Fruit fly (Drosophila melanogaster) whole organism, embryonic: ENCODE measurements around the gene pyx.

Experiments used
- Aef1 ChIP-seq: fragments of 200-800 bp; sonication (Bioruptor generic); IDR thresholded peaks from 3 replicates; pipeline ENCODE4 v1.3.6; 2022; ENCODE audit warnings: missing biosample characterization, missing genetic modification characterization
- Atf-2 ChIP-seq: fragments of 200-800 bp; sonication (Bioruptor generic); optimal IDR thresholded peaks from 2 replicates; lab custom pipeline; 2016; ENCODE audit warnings: missing biosample characterization, missing genetic modification characterization
- B-H1 ChIP-seq: fragments of 200-800 bp; sonication (Bioruptor generic); IDR thresholded peaks from 3 replicates; pipeline ENCODE4 v1.3.6; 2022; ENCODE audit warnings: missing biosample characterization, missing genetic modification characterization
- CG10321 ChIP-seq: fragments of 200-800 bp; sonication (Bioruptor generic); IDR thresholded peaks from 2 replicates; pipeline ENCODE4 v1.3.6; 2022; ENCODE audit warnings: missing biosample characterization, missing genetic modification characterization
- CG10366 ChIP-seq: fragments of 200-800 bp; sonication (Bioruptor generic); IDR thresholded peaks from 2 replicates; pipeline ENCODE4 v1.3.6; 2022; ENCODE audit warnings: missing biosample characterization, missing genetic modification characterization
- CG17361 ChIP-seq: fragments of 200-800 bp; sonication (Bioruptor generic); IDR thresholded peaks from 3 replicates; pipeline ENCODE4 v1.3.6; 2022; ENCODE audit warnings: missing biosample characterization, missing genetic modification characterization
- CG17385 ChIP-seq: fragments of 200-800 bp; sonication (Bioruptor generic); optimal IDR thresholded peaks from 3 replicates; lab custom pipeline; 2018; ENCODE audit warnings: missing biosample characterization, mild to moderate bottlenecking, missing genetic modification characterization
- CG17802 ChIP-seq: fragments of 200-800 bp; sonication (Bioruptor generic); optimal IDR thresholded peaks from 2 replicates; lab custom pipeline; 2018; ENCODE audit warnings: missing biosample characterization, mild to moderate bottlenecking, missing genetic modification characterization, moderate library complexity
- CG2199 ChIP-seq: fragments of 200-800 bp; sonication (Bioruptor generic); IDR thresholded peaks from 3 replicates; pipeline ENCODE4 v1.3.6; 2022; ENCODE audit warnings: missing biosample characterization, missing genetic modification characterization
- CG5180 ChIP-seq: fragments of 200-800 bp; sonication (Bioruptor generic); optimal IDR thresholded peaks from 3 replicates; lab custom pipeline; 2017; ENCODE audit warnings: missing biosample characterization, missing genetic modification characterization, mild to moderate bottlenecking, moderate library complexity, missing genetic modification reagents
- CG5245 ChIP-seq: fragments of 200-800 bp; sonication (Bioruptor generic); optimal IDR thresholded peaks from 3 replicates; lab custom pipeline; 2016; ENCODE audit warnings: missing biosample characterization, missing genetic modification characterization
- CG6254 ChIP-seq: fragments of 200-800 bp; sonication (Bioruptor generic); optimal IDR thresholded peaks from 3 replicates; lab custom pipeline; 2017; ENCODE audit warnings: mild to moderate bottlenecking, missing biosample characterization, missing genetic modification reagents, missing genetic modification characterization
- CG6854 ChIP-seq: fragments of 200-800 bp; sonication (Bioruptor generic); optimal IDR thresholded peaks from 3 replicates; lab custom pipeline; 2017; ENCODE audit warnings: missing biosample characterization, mild to moderate bottlenecking, missing genetic modification characterization
- CG7556 ChIP-seq: fragments of 200-800 bp; sonication (Bioruptor generic); optimal IDR thresholded peaks from 2 replicates; lab custom pipeline; 2017; ENCODE audit warnings: missing biosample characterization, mild to moderate bottlenecking, missing genetic modification characterization
- CG7963 ChIP-seq: fragments of 200-800 bp; sonication (Bioruptor generic); IDR thresholded peaks from 3 replicates; pipeline ENCODE4 v1.3.6; 2022; ENCODE audit warnings: missing biosample characterization, missing genetic modification characterization; ENCODE audit not compliant: partially characterized antibody
- CG8478 ChIP-seq: fragments of >200 bp; optimal IDR thresholded peaks from 2 replicates; lab custom pipeline; 2018
- CkIIα-i1 ChIP-seq: fragments of 200-800 bp; sonication (Bioruptor generic); IDR thresholded peaks from 2 replicates; pipeline ENCODE4 v1.3.6; 2022; ENCODE audit warnings: missing biosample characterization, missing genetic modification characterization
- Deaf1 ChIP-seq: fragments of 200-800 bp; optimal IDR thresholded peaks from 3 replicates; lab custom pipeline; 2019; ENCODE audit warnings: missing biosample characterization, mild to moderate bottlenecking, missing genetic modification characterization, moderate library complexity
- Dp ChIP-seq: fragments of 200-800 bp; sonication (Bioruptor generic); optimal IDR thresholded peaks from 2 replicates; lab custom pipeline; 2018; ENCODE audit warnings: missing biosample characterization, mild to moderate bottlenecking, missing genetic modification characterization, moderate library complexity
- Fer2 ChIP-seq: fragments of 200-800 bp; sonication (Bioruptor generic); optimal IDR thresholded peaks from 2 replicates; lab custom pipeline; 2018; ENCODE audit warnings: missing biosample characterization, mild to moderate bottlenecking, missing genetic modification characterization, moderate library complexity
- HLHmδ ChIP-seq: fragments of 200-800 bp; sonication (Bioruptor generic); optimal IDR thresholded peaks from 2 replicates; lab custom pipeline; 2018; ENCODE audit warnings: missing biosample characterization, mild to moderate bottlenecking, missing genetic modification characterization, moderate library complexity
- Hmx ChIP-seq: fragments of 200-800 bp; sonication (Bioruptor generic); optimal IDR thresholded peaks from 2 replicates; lab custom pipeline; 2016; ENCODE audit warnings: missing biosample characterization, missing genetic modification characterization
- Meics ChIP-seq: fragments of 200-800 bp; sonication (Bioruptor generic); optimal IDR thresholded peaks from 2 replicates; lab custom pipeline; 2017; ENCODE audit warnings: missing biosample characterization, mild to moderate bottlenecking, missing genetic modification characterization
- Nf-YC ChIP-seq: fragments of 200-800 bp; optimal IDR thresholded peaks from 3 replicates; lab custom pipeline; 2019; ENCODE audit warnings: missing biosample characterization, mild to moderate bottlenecking, missing genetic modification characterization, moderate library complexity
- Ravus ChIP-seq: fragments of 200-800 bp; sonication (Bioruptor generic); IDR thresholded peaks from 2 replicates; pipeline ENCODE4 v1.3.6; 2022; ENCODE audit warnings: missing biosample characterization, missing genetic modification characterization
- Usf ChIP-seq: fragments of 200-800 bp; sonication (Bioruptor generic); optimal IDR thresholded peaks from 2 replicates; lab custom pipeline; 2017; ENCODE audit warnings: missing genotype, missing biosample characterization, missing genetic modification characterization
- cad ChIP-seq: fragments of >200 bp; optimal IDR thresholded peaks from 2 replicates; lab custom pipeline; 2017; ENCODE audit warnings: missing biosample characterization, missing genetic modification characterization
- dan ChIP-seq: fragments of 200-800 bp; sonication (Bioruptor generic); IDR thresholded peaks from 2 replicates; pipeline ENCODE4 v1.3.6; 2022; ENCODE audit warnings: missing biosample characterization, missing genetic modification characterization
- danr ChIP-seq: fragments of 200-800 bp; sonication (Bioruptor generic); IDR thresholded peaks from 2 replicates; pipeline ENCODE4 v1.3.6; 2022; ENCODE audit warnings: missing biosample characterization, missing genetic modification characterization
- dati ChIP-seq: fragments of 200-800 bp; sonication (Bioruptor generic); IDR thresholded peaks from 2 replicates; pipeline ENCODE4 v1.3.6; 2022; ENCODE audit warnings: missing biosample characterization, missing genetic modification characterization
- dysf ChIP-seq: fragments of 200-800 bp; sonication (Bioruptor generic); IDR thresholded peaks from 3 replicates; pipeline ENCODE4 v1.3.6; 2022; ENCODE audit warnings: missing biosample characterization, missing genetic modification characterization
- en ChIP-seq: fragments of 200-800 bp; sonication (Bioruptor generic); optimal IDR thresholded peaks from 2 replicates; lab custom pipeline; 2016; ENCODE audit warnings: missing biosample characterization, missing genetic modification characterization
- fd96Cb ChIP-seq: fragments of 200-800 bp; sonication (Bioruptor generic); optimal IDR thresholded peaks from 2 replicates; lab custom pipeline; 2018; ENCODE audit warnings: missing biosample characterization, mild to moderate bottlenecking, missing genetic modification characterization, moderate library complexity
- gro ChIP-seq: fragments of 200-800 bp; sonication (Bioruptor generic); optimal IDR thresholded peaks from 2 replicates; lab custom pipeline; 2016; ENCODE audit warnings: missing biosample characterization, missing genetic modification characterization
- gsb ChIP-seq: fragments of 200-800 bp; sonication (Bioruptor generic); IDR thresholded peaks from 2 replicates; pipeline ENCODE4 v1.3.6; 2022; ENCODE audit warnings: missing biosample characterization, missing genetic modification characterization
- jumu ChIP-seq: fragments of 200-800 bp; sonication (Bioruptor generic); optimal IDR thresholded peaks from 3 replicates; lab custom pipeline; 2016; ENCODE audit warnings: missing biosample characterization, missing genetic modification characterization
- kni ChIP-seq: fragments of 200-800 bp; sonication (Bioruptor generic); optimal IDR thresholded peaks from 3 replicates; lab custom pipeline; 2017; ENCODE audit warnings: mild to moderate bottlenecking, missing biosample characterization, missing genetic modification reagents, missing genetic modification characterization
- lab ChIP-seq: fragments of 200-800 bp; sonication (Bioruptor generic); optimal IDR thresholded peaks from 3 replicates; lab custom pipeline; 2017; ENCODE audit warnings: missing biosample characterization, missing genetic modification characterization, mild to moderate bottlenecking, moderate library complexity, missing genetic modification reagents
- lmd ChIP-seq: fragments of 200-800 bp; sonication (Bioruptor generic); IDR thresholded peaks from 2 replicates; pipeline ENCODE4 v1.3.6; 2022; ENCODE audit warnings: missing biosample characterization, missing genetic modification characterization
- maf-S ChIP-seq: fragments of 200-800 bp; sonication (Bioruptor generic); optimal IDR thresholded peaks from 2 replicates; lab custom pipeline; 2016; ENCODE audit warnings: missing biosample characterization, missing genetic modification characterization
- nerfin-2 ChIP-seq: fragments of 200-800 bp; sonication (Bioruptor generic); IDR thresholded peaks from 2 replicates; pipeline ENCODE4 v1.3.6; 2022; ENCODE audit warnings: missing biosample characterization, missing genetic modification characterization; ENCODE audit not compliant: partially characterized antibody
- pb ChIP-seq: fragments of 200-800 bp; sonication (Bioruptor generic); optimal IDR thresholded peaks from 3 replicates; lab custom pipeline; 2016; ENCODE audit warnings: missing biosample characterization, missing genetic modification characterization
- pnt ChIP-seq: fragments of 200-800 bp; sonication (Bioruptor generic); optimal IDR thresholded peaks from 3 replicates; lab custom pipeline; 2016; ENCODE audit warnings: missing biosample characterization, missing genetic modification characterization
- ro ChIP-seq: fragments of 200-800 bp; sonication (Bioruptor generic); IDR thresholded peaks from 2 replicates; pipeline ENCODE4 v1.3.6; 2022; ENCODE audit warnings: missing biosample characterization, missing genetic modification characterization
- sens-2 ChIP-seq: fragments of 200-800 bp; sonication (Bioruptor generic); IDR thresholded peaks from 2 replicates; pipeline ENCODE4 v1.3.6; 2022; ENCODE audit warnings: missing biosample characterization, missing genetic modification characterization
- sqz ChIP-seq: fragments of 200-800 bp; sonication (Bioruptor generic); optimal IDR thresholded peaks from 3 replicates; lab custom pipeline; 2018; ENCODE audit warnings: missing biosample characterization, mild to moderate bottlenecking, missing genetic modification characterization
- ssp ChIP-seq: fragments of 200-800 bp; sonication (Bioruptor generic); IDR thresholded peaks from 2 replicates; pipeline ENCODE4 v1.3.6; 2022; ENCODE audit warnings: missing biosample characterization, missing genetic modification characterization
- tap ChIP-seq: fragments of 200-800 bp; optimal IDR thresholded peaks from 3 replicates; lab custom pipeline; 2019; ENCODE audit warnings: missing biosample characterization, mild to moderate bottlenecking, missing genetic modification characterization, moderate library complexity
- trem ChIP-seq: fragments of 200-800 bp; optimal IDR thresholded peaks from 3 replicates; lab custom pipeline; 2019; ENCODE audit warnings: missing biosample characterization, mild to moderate bottlenecking, missing genetic modification characterization, moderate library complexity
- tup ChIP-seq: fragments of 200-800 bp; sonication (Bioruptor generic); optimal IDR thresholded peaks from 2 replicates; lab custom pipeline; 2016; ENCODE audit warnings: missing biosample characterization, mild to moderate bottlenecking, missing genetic modification characterization, moderate library complexity
- vnd ChIP-seq: fragments of 200-800 bp; sonication (Bioruptor generic); IDR thresholded peaks from 3 replicates; pipeline ENCODE4 v1.3.6; 2022; ENCODE audit warnings: missing biosample characterization, missing genetic modification characterization; ENCODE audit not compliant: partially characterized antibody

Gene pyx

DNA sequence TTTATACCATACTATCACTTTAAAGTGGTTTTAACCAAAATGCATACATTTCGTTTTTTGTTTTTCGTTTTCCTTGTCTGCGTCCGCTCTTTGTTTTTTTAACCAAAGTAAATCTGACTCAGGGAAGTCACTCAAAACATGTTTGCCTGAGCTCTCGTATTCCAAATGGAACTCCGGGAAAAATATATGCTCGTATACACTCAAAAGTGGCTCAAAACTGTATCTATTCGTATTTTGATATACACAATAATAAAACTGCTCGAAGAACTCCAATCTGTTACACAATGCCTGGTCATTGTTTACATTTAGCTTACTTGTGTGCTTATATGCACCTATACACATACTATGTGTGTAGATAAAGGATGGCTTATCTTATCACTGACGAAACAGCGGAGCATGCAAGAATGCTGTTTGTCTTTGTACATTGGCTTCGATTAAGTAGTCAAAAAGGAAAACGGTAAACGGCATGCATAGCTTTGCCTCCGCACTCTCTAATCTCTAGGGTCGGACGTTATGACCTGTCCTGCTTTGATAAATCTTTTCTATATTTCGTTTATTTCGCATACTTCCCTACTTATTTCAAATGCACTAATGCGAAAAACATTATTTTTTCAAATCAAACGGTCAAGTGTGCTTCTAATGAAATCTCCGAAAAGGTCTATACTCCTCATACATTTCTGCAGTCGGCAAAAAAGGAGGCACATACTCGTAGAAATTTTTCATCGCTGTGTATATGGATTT, 48.1 kb upstream of the pyx start, which contains the start of gene miple2 (continued):
- peak; percentile 1 for TF ChIP-seq tap
- TF ChIP-seq CG10321 (GFP tag; lab: Robert Waterston, UW), result no peak
- peak; percentile 79 for TF ChIP-seq CG7556
- no peak for TF ChIP-seq Usf (GFP tag; lab: Kevin White, UChicago)
- peak; percentile 94 for TF ChIP-seq kni
- peak; percentile 55 for TF ChIP-seq CG6254 (GFP tag; lab: Kevin White, UChicago)
- no peak for TF ChIP-seq CG7963
- no peak for TF ChIP-seq Aef1 (GFP tag; lab: Robert Waterston, UW)
- TF ChIP-seq fd96Cb, result peak; percentile 20
- TF ChIP-seq danr (GFP tag; lab: Robert Waterston, UW), result no peak
- peak; percentile 63 for TF ChIP-seq lab (GFP tag; lab: Kevin White, UChicago)
- TF ChIP-seq Atf-2 (GFP tag; lab: Kevin White, UChicago), result peak; percentile 55
- no peak for TF ChIP-seq ro (GFP tag; lab: Robert Waterston, UW)
- no peak for TF ChIP-seq B-H1 (GFP tag; lab: Robert Waterston, UW)
- TF ChIP-seq CG5180 (GFP tag; lab: Kevin White, UChicago), result peak; percentile 43
- TF ChIP-seq vnd (GFP tag; lab: Robert Waterston, UW), result no peak
- TF ChIP-seq cad (GFP tag; lab: Kevin White, UChicago), result no peak
- 0 out of 2 replicates have a peak, but pooled peaks have one; percentile 12 for TF ChIP-seq lmd (GFP tag; lab: Robert Waterston, UW)
- no peak for TF ChIP-seq pnt (GFP tag; lab: Kevin White, UChicago)
- TF ChIP-seq CG17385 (GFP tag; lab: Kevin White, UChicago), result peak; percentile 52
- TF ChIP-seq Meics (GFP tag; lab: Kevin White, UChicago), result peak; percentile 60
- peak; percentile 49 for TF ChIP-seq pb
- TF ChIP-seq en (GFP tag; lab: Kevin White, UChicago), result no peak
- TF ChIP-seq CG17802, result no peak
- no peak for TF ChIP-seq trem
- peak; percentile 71; the same call in 2 of the 3 replicates for TF ChIP-seq CG17361 (GFP tag; lab: Robert Waterston, UW)
- peak; percentile 14 for TF ChIP-seq sqz (GFP tag; lab: Kevin White, UChicago)
- TF ChIP-seq Deaf1 (tag; lab: Kevin White, UChicago), result peak; percentile 32
- TF ChIP-seq dysf, result no peak
- TF ChIP-seq Dp, result no peak
- TF ChIP-seq sens-2, result no peak
- peak; percentile 80 for TF ChIP-seq HLHmδ (GFP tag; lab: Kevin White, UChicago)
- no peak for TF ChIP-seq dan (GFP tag; lab: Robert Waterston, UW)
- TF ChIP-seq Nf-YC (tag; lab: Kevin White, UChicago), result peak; percentile 35
- no peak for TF ChIP-seq Ravus (GFP tag; lab: Robert Waterston, UW)
- TF ChIP-seq CkIIα-i1 (GFP tag; lab: Robert Waterston, UW), result no peak
- no peak for TF ChIP-seq dati
- TF ChIP-seq nerfin-2 (GFP tag; lab: Robert Waterston, UW), result no peak
- no peak for TF ChIP-seq gsb (GFP tag; lab: Robert Waterston, UW)
- peak; percentile 28 for TF ChIP-seq Hmx (GFP tag; lab: Kevin White, UChicago)
- TF ChIP-seq CG5245, result no peak
- peak; percentile 2 for TF ChIP-seq maf-S (GFP tag; lab: Kevin White, UChicago)
- no peak for TF ChIP-seq ssp (GFP tag; lab: Robert Waterston, UW)
- no peak for TF ChIP-seq tup
- TF ChIP-seq CG10366, result no peak
- TF ChIP-seq CG2199, result no peak
- no peak for TF ChIP-seq CG8478
- peak; percentile 31 for TF ChIP-seq CG6854 (GFP tag; lab: Kevin White, UChicago)
- no peak for TF ChIP-seq Fer2 (tag; lab: Kevin White, UChicago)
- peak; percentile 53 for TF ChIP-seq gro (GFP tag; lab: Kevin White, UChicago)
- peak; percentile 36 for TF ChIP-seq jumu (GFP tag; lab: Kevin White, UChicago)
